Fruit fly (Drosophila melanogaster) whole organism, prepupa: Measurements from ENCODE around the gene CG17819.
A peak's percentile ranks its signal among the peaks of the same experiment; 100 is the strongest.

Source experiments
- CG10669 ChIP-seq: fragments of 200-800 bp; sonication (Bioruptor generic); optimal IDR thresholded peaks from 3 replicates; lab custom pipeline; 2018; ENCODE audit warnings: missing biosample characterization, mild to moderate bottlenecking, missing genetic modification characterization, moderate library complexity
- CG11902 ChIP-seq: fragments of 200-800 bp; sonication (Bioruptor generic); optimal IDR thresholded peaks from 3 replicates; lab custom pipeline; 2016; ENCODE audit warnings: missing biosample characterization, missing genetic modification characterization
- CG1621 ChIP-seq: fragments of 200-800 bp; sonication (Bioruptor generic); optimal IDR thresholded peaks from 3 replicates; lab custom pipeline; 2018; ENCODE audit warnings: missing biosample characterization, mild to moderate bottlenecking, missing genetic modification characterization
- CG16779 ChIP-seq: fragments of 200-800 bp; sonication (Bioruptor generic); optimal IDR thresholded peaks from 3 replicates; lab custom pipeline; 2017; ENCODE audit warnings: missing biosample characterization, mild to moderate bottlenecking, missing genetic modification characterization
- CG3032 ChIP-seq: fragments of 200-800 bp; optimal IDR thresholded peaks from 2 replicates; lab custom pipeline; 2019; ENCODE audit warnings: missing biosample characterization, mild to moderate bottlenecking, missing genetic modification characterization, moderate library complexity
- CG31627 ChIP-seq: fragments of 200-800 bp; sonication (Bioruptor generic); optimal IDR thresholded peaks from 3 replicates; lab custom pipeline; 2016; ENCODE audit warnings: missing biosample characterization, missing genetic modification characterization
- CG34406 ChIP-seq: fragments of 200-800 bp; sonication (Bioruptor generic); optimal IDR thresholded peaks from 3 replicates; lab custom pipeline; 2016; ENCODE audit warnings: missing biosample characterization, missing genetic modification characterization
- CG4318 ChIP-seq: fragments of 200-800 bp; sonication (Bioruptor generic); optimal IDR thresholded peaks from 3 replicates; lab custom pipeline; 2017; ENCODE audit warnings: missing biosample characterization, mild to moderate bottlenecking, missing genetic modification characterization
- CG8319 ChIP-seq: fragments of 200-800 bp; sonication (Bioruptor generic); optimal IDR thresholded peaks from 3 replicates; lab custom pipeline; 2016; ENCODE audit warnings: missing biosample characterization, missing genetic modification characterization
- Eip75B ChIP-seq: fragments of 200-800 bp; sonication (Bioruptor generic); optimal IDR thresholded peaks from 3 replicates; lab custom pipeline; 2016; ENCODE audit warnings: missing biosample characterization, missing genetic modification characterization
- Ets21C ChIP-seq: fragments of 200-800 bp; sonication (Bioruptor generic); optimal IDR thresholded peaks from 3 replicates; lab custom pipeline; 2016; ENCODE audit warnings: missing biosample characterization, missing genetic modification characterization
- Hr38 ChIP-seq: sonication (Bioruptor generic); optimal IDR thresholded peaks from 2 replicates; lab custom pipeline; 2016; ENCODE audit warnings: missing biosample characterization, missing genetic modification characterization
- Hr4 ChIP-seq: fragments of 200-800 bp; sonication (Bioruptor generic); optimal IDR thresholded peaks from 3 replicates; lab custom pipeline; 2016; ENCODE audit warnings: missing biosample characterization, missing genetic modification characterization
- Met ChIP-seq: fragments of 200-800 bp; sonication (Bioruptor generic); optimal IDR thresholded peaks from 3 replicates; lab custom pipeline; 2016; ENCODE audit warnings: missing biosample characterization, missing genetic modification characterization
- OdsH ChIP-seq: fragments of 200-800 bp; sonication (Bioruptor generic); optimal IDR thresholded peaks from 3 replicates; lab custom pipeline; 2016; ENCODE audit warnings: missing biosample characterization, missing genetic modification characterization
- Sox102F ChIP-seq: fragments of 200-800 bp; sonication (Bioruptor generic); optimal IDR thresholded peaks from 2 replicates; lab custom pipeline; 2016; ENCODE audit warnings: missing biosample characterization, mild to moderate bottlenecking, missing genetic modification characterization
- Sox14 ChIP-seq: fragments of 200-800 bp; sonication (Bioruptor generic); optimal IDR thresholded peaks from 3 replicates; lab custom pipeline; 2016; ENCODE audit warnings: missing biosample characterization, missing genetic modification characterization
- Sox15 ChIP-seq: fragments of 200-800 bp; sonication (Bioruptor generic); optimal IDR thresholded peaks from 3 replicates; lab custom pipeline; 2016; ENCODE audit warnings: missing biosample characterization, missing genetic modification characterization
- achi ChIP-seq: fragments of 200-800 bp; sonication (Bioruptor generic); optimal IDR thresholded peaks from 3 replicates; lab custom pipeline; 2016; ENCODE audit warnings: missing biosample characterization, missing genetic modification characterization
- acj6 ChIP-seq: fragments of 200-800 bp; sonication (Bioruptor generic); optimal IDR thresholded peaks from 3 replicates; lab custom pipeline; 2016; ENCODE audit warnings: missing biosample characterization, missing genetic modification characterization
- cyc ChIP-seq: fragments of 200-800 bp; sonication (Bioruptor generic); optimal IDR thresholded peaks from 3 replicates; lab custom pipeline; 2016; ENCODE audit warnings: missing biosample characterization, missing genetic modification characterization
- dac ChIP-seq: fragments of 200-800 bp; sonication (Bioruptor generic); optimal IDR thresholded peaks from 2 replicates; lab custom pipeline; 2017; ENCODE audit warnings: missing biosample characterization, mild to moderate bottlenecking, missing genetic modification characterization
- eg ChIP-seq: fragments of 200-800 bp; sonication (Bioruptor generic); IDR thresholded peaks from 3 replicates; pipeline ENCODE4 v1.3.6; 2022; ENCODE audit warnings: missing biosample characterization, missing genetic modification characterization
- fd59A ChIP-seq: fragments of 200-800 bp; sonication (Bioruptor generic); optimal IDR thresholded peaks from 2 replicates; lab custom pipeline; 2017; ENCODE audit warnings: missing biosample characterization, mild to moderate bottlenecking, missing genetic modification characterization, missing genetic modification reagents
- fd85E ChIP-seq: fragments of 200-800 bp; sonication (Bioruptor generic); optimal IDR thresholded peaks from 3 replicates; lab custom pipeline; 2016; ENCODE audit warnings: missing biosample characterization, missing genetic modification characterization
- fkh ChIP-seq: fragments of 200-800 bp; sonication (Bioruptor generic); optimal IDR thresholded peaks from 3 replicates; lab custom pipeline; 2017; ENCODE audit warnings: missing biosample characterization, mild to moderate bottlenecking, missing genetic modification characterization, moderate library complexity
- lz ChIP-seq: fragments of 200-800 bp; sonication (Bioruptor generic); optimal IDR thresholded peaks from 3 replicates; lab custom pipeline; 2016; ENCODE audit warnings: missing biosample characterization, missing genetic modification characterization
- net ChIP-seq: fragments of 200-800 bp; sonication (Bioruptor generic); optimal IDR thresholded peaks from 3 replicates; lab custom pipeline; 2016; ENCODE audit warnings: missing biosample characterization, missing genetic modification characterization
- spab ChIP-seq: fragments of 200-800 bp; sonication (Bioruptor generic); optimal IDR thresholded peaks from 2 replicates; lab custom pipeline; 2017; ENCODE audit warnings: missing biosample characterization, mild to moderate bottlenecking, missing genetic modification characterization, missing genetic modification reagents
- ss ChIP-seq, 2 experiments: fragments of 200-800 bp; sonication (Bioruptor generic); optimal IDR thresholded peaks; 2 replicates in 1 of 2; 3 replicates in 1 of 2; lab custom pipeline; 2017 to 2018; ENCODE audit warnings: mild to moderate bottlenecking in 2 of 2, missing biosample characterization in 2 of 2, missing genetic modification characterization in 2 of 2, moderate library complexity in 1 of 2
- svp ChIP-seq: fragments of 200-800 bp; sonication (Bioruptor generic); peaks from one replicate; lab custom pipeline; 2016; ENCODE audit warnings: missing biosample characterization, missing genetic modification characterization

CG17819 gene

dm6 chr3R:21836201-21836504 is 49.2 kb downstream of the CG17819 start (continued):
- TF ChIP-seq ss (GFP tag; optimal IDR thresholded peaks at IDR 0.05; lab: Kevin White, UChicago) (no peak), Sox102F (GFP tag; lab: Kevin White, UChicago) (no peak), CG10669 (GFP tag; lab: Kevin White, UChicago) (no peak), OdsH (no peak), acj6 (no peak), CG3032 (tag; lab: Kevin White, UChicago) (no peak), CG4318 (no peak), CG1621 (tag; lab: Kevin White, UChicago) (no peak), Hr4 (GFP tag; lab: Kevin White, UChicago) (peak; percentile 35), achi (no peak), fd85E (GFP tag; lab: Kevin White, UChicago) (no peak), Sox15 (GFP tag; lab: Kevin White, UChicago) (no peak), Hr38 (GFP tag; lab: Kevin White, UChicago) (no peak), eg (GFP tag; lab: Robert Waterston, UW) (peak; percentile 64; the same call in 1 of the 3 replicates), Sox14 (GFP tag; lab: Kevin White, UChicago) (no peak), Eip75B (peak; percentile 2), svp (GFP tag; lab: Kevin White, UChicago) (no peak), CG16779 (tag; lab: Kevin White, UChicago) (no peak), dac (no peak), lz (GFP tag; lab: Kevin White, UChicago) (no peak), Ets21C (GFP tag; lab: Kevin White, UChicago) (no peak), cyc (GFP tag; lab: Kevin White, UChicago) (no peak), spab (GFP tag; lab: Kevin White, UChicago) (no peak), CG11902 (no peak), net (GFP tag; lab: Kevin White, UChicago) (peak; percentile 15), CG8319 (GFP tag; lab: Kevin White, UChicago) (no peak), CG31627 (no peak), CG34406 (GFP tag; lab: Kevin White, UChicago) (no peak), Met (GFP tag; lab: Kevin White, UChicago) (peak; percentile 23), fd59A (GFP tag; lab: Kevin White, UChicago) (no peak)

DNA sequence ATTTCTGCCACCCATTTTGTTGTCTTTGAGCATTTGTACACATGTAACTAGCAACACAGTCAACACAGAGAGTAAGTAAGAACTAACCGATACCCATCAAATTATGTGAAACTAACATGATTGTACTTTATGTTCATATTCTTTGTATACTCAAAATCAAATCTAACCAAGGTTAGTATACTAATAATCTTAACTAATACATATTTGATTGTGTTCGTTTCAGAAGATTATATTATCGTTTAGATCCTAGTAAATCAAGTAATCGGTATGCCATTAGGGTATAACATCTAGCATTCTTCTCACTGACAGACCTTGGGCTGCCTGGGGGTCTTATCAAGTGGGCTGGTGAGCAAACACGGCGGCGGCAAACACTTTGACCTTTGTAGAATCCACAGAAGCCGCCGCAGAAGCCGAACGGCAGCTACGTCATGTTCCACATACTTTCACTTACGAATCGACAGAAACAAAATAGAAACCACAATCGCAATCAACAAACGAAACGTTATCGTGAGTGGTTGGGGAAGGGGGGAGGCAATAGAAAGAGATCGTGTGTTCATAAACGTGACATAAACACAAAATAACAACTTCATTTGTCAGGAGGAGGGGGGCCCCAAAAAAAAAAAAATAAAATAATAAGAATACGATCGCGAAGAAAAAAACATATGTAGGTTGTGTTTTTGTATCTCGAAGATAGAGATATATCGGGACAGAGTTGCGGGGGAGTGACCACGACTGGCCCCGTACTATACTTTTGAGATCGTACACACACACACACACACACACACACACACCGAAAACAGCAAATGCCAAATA is 49.8 kb downstream of the CG17819 start:
- TF ChIP-seq fd59A (GFP tag; lab: Kevin White, UChicago) (no peak), fkh (GFP tag; lab: Kevin White, UChicago) (peak; percentile 73), svp (GFP tag; lab: Kevin White, UChicago) (peak; percentile 2)
- TF ChIP-seq, all 60 proteins: peak for 2
